Fruit fly (Drosophila melanogaster) whole organism, embryonic: Measurements from ENCODE around the gene Drsl4.
A peak's percentile ranks its signal among the peaks of the same experiment; 100 is the strongest.

Source experiments
- Abd-B ChIP-seq: fragments of 200-800 bp; sonication (Bioruptor generic); optimal IDR thresholded peaks from 2 replicates; lab custom pipeline; 2018; ENCODE audit warnings: missing biosample characterization, mild to moderate bottlenecking, missing genetic modification characterization, moderate library complexity
- Ada2b ChIP-seq: fragments of 200-800 bp; sonication (Bioruptor generic); IDR thresholded peaks from 2 replicates; pipeline ENCODE4 v1.3.6; 2022; ENCODE audit warnings: missing biosample characterization, missing genetic modification characterization
- Bgb ChIP-seq: fragments of 200-800 bp; sonication (Bioruptor generic); IDR thresholded peaks from 2 replicates; pipeline ENCODE4 v1.3.6; 2022; ENCODE audit warnings: missing biosample characterization, missing genetic modification characterization; ENCODE audit not compliant: partially characterized antibody
- CG1024 ChIP-seq: fragments of 200-800 bp; sonication (Bioruptor generic); IDR thresholded peaks from 2 replicates; pipeline ENCODE4 v1.3.6; 2022; ENCODE audit warnings: missing biosample characterization, missing genetic modification characterization
- CG10979 ChIP-seq: fragments of 200-800 bp; sonication (Bioruptor generic); optimal IDR thresholded peaks from 2 replicates; lab custom pipeline; 2018; ENCODE audit warnings: missing biosample characterization, mild to moderate bottlenecking, missing genetic modification characterization, moderate library complexity
- CG12071 ChIP-seq: fragments of 200-800 bp; sonication (Bioruptor generic); optimal IDR thresholded peaks from 3 replicates; lab custom pipeline; 2018; ENCODE audit warnings: missing biosample characterization, mild to moderate bottlenecking, missing genetic modification characterization
- CG12299 ChIP-seq: fragments of 200-800 bp; sonication (Bioruptor generic); optimal IDR thresholded peaks from 2 replicates; lab custom pipeline; 2018; ENCODE audit warnings: missing biosample characterization, mild to moderate bottlenecking, missing genetic modification characterization
- CG13123 ChIP-seq: fragments of 200-800 bp; sonication (Bioruptor generic); optimal IDR thresholded peaks from 2 replicates; lab custom pipeline; 2016; ENCODE audit warnings: missing biosample characterization, missing genetic modification characterization
- CG14441 ChIP-seq: fragments of 200-800 bp; sonication (Bioruptor generic); IDR thresholded peaks from 2 replicates; pipeline ENCODE4 v1.3.6; 2022; ENCODE audit warnings: missing biosample characterization, missing genetic modification characterization
- CG2875 ChIP-seq: fragments of 200-800 bp; sonication (Bioruptor generic); optimal IDR thresholded peaks from 2 replicates; lab custom pipeline; 2017; ENCODE audit warnings: missing biosample characterization, mild to moderate bottlenecking, missing genetic modification characterization, missing genetic modification reagents
- CG33557 ChIP-seq: fragments of 200-800 bp; sonication (Bioruptor generic); optimal IDR thresholded peaks from 2 replicates; lab custom pipeline; 2019; ENCODE audit warnings: missing biosample characterization, mild to moderate bottlenecking, missing genetic modification characterization, moderate library complexity
- CG4404 ChIP-seq: fragments of 200-800 bp; sonication (Bioruptor generic); IDR thresholded peaks from 2 replicates; pipeline ENCODE4 v1.3.6; 2022; ENCODE audit warnings: missing biosample characterization, missing genetic modification characterization
- CG6791 ChIP-seq: fragments of 200-800 bp; sonication (Bioruptor generic); IDR thresholded peaks from 3 replicates; pipeline ENCODE4 v1.3.6; 2022; ENCODE audit warnings: missing biosample characterization, missing genetic modification characterization; ENCODE audit not compliant: partially characterized antibody
- CG8089 ChIP-seq: fragments of 200-800 bp; sonication (Bioruptor generic); optimal IDR thresholded peaks from 3 replicates; lab custom pipeline; 2016; ENCODE audit warnings: missing biosample characterization, missing genetic modification characterization
- CG9797 ChIP-seq: fragments of 200-800 bp; sonication (Bioruptor generic); optimal IDR thresholded peaks from 3 replicates; lab custom pipeline; 2018; ENCODE audit warnings: missing biosample characterization, mild to moderate bottlenecking, missing genetic modification characterization
- CHES-1-like ChIP-seq: fragments of 200-800 bp; sonication (Bioruptor generic); optimal IDR thresholded peaks from 2 replicates; lab custom pipeline; 2016; ENCODE audit warnings: missing biosample characterization, missing genetic modification characterization
- CkIIα-i1 ChIP-seq: fragments of 200-800 bp; sonication (Bioruptor generic); IDR thresholded peaks from 2 replicates; pipeline ENCODE4 v1.3.6; 2022; ENCODE audit warnings: missing biosample characterization, missing genetic modification characterization
- Dbx ChIP-seq: fragments of 200-800 bp; sonication (Bioruptor generic); IDR thresholded peaks from 3 replicates; pipeline ENCODE4 v1.3.6; 2022; ENCODE audit warnings: missing biosample characterization, missing genetic modification characterization
- Dfd ChIP-seq, 2 experiments: fragments of >200 bp; optimal IDR thresholded peaks; 2 replicates each; lab custom pipeline; 2017; ENCODE audit warnings: missing biosample characterization in 2 of 2, missing genetic modification characterization in 2 of 2
- Dip2 ChIP-seq: fragments of 200-800 bp; sonication (Bioruptor generic); IDR thresholded peaks from 2 replicates; pipeline ENCODE4 v1.3.6; 2022; ENCODE audit warnings: missing biosample characterization, missing genetic modification characterization
- Doc3 ChIP-seq: fragments of 200-800 bp; sonication (Bioruptor generic); IDR thresholded peaks from 3 replicates; pipeline ENCODE4 v1.3.6; 2022; ENCODE audit warnings: missing biosample characterization, missing genetic modification characterization; ENCODE audit not compliant: partially characterized antibody
- Drgx ChIP-seq: fragments of 200-800 bp; sonication (Bioruptor generic); IDR thresholded peaks from 2 replicates; pipeline ENCODE4 v1.3.6; 2022; ENCODE audit warnings: missing biosample characterization, missing genetic modification characterization
- Fer3 ChIP-seq: fragments of 200-800 bp; sonication (Bioruptor generic); optimal IDR thresholded peaks from 2 replicates; lab custom pipeline; 2018; ENCODE audit warnings: missing biosample characterization, mild to moderate bottlenecking, missing genetic modification characterization, moderate library complexity
- Hsf ChIP-seq: fragments of 200-800 bp; sonication (Bioruptor generic); optimal IDR thresholded peaks from 3 replicates; lab custom pipeline; 2016; ENCODE audit warnings: missing biosample characterization, missing genetic modification characterization
- Nf-YC ChIP-seq: fragments of 200-800 bp; optimal IDR thresholded peaks from 3 replicates; lab custom pipeline; 2019; ENCODE audit warnings: missing biosample characterization, mild to moderate bottlenecking, missing genetic modification characterization, moderate library complexity
- Optix ChIP-seq: fragments of 200-800 bp; sonication (Bioruptor generic); IDR thresholded peaks from 3 replicates; pipeline ENCODE4 v1.3.6; 2022; ENCODE audit warnings: missing biosample characterization, missing genetic modification characterization
- Rx ChIP-seq: fragments of 200-800 bp; sonication (Bioruptor generic); IDR thresholded peaks from 2 replicates; pipeline ENCODE4 v1.3.6; 2022; ENCODE audit warnings: missing biosample characterization, missing genetic modification characterization
- Sin3A ChIP-seq: fragments of >200 bp; optimal IDR thresholded peaks from 2 replicates; lab custom pipeline; 2018
- Sry-β ChIP-seq: fragments of 200-800 bp; sonication (Bioruptor generic); optimal IDR thresholded peaks from 2 replicates; lab custom pipeline; 2018; ENCODE audit warnings: missing biosample characterization, mild to moderate bottlenecking, missing genetic modification characterization, moderate library complexity
- Stat92E ChIP-seq, 3 experiments: fragments of >200 bp in 2 of 3; fragments of 200-800 bp in 1 of 3; sonication (Bioruptor generic) in 1 of 3; optimal IDR thresholded peaks; 2 replicates each; lab custom pipeline; 2017 to 2019; ENCODE audit warnings: missing biosample characterization in 3 of 3, missing genetic modification characterization in 3 of 3, mild to moderate bottlenecking in 1 of 3, moderate library complexity in 1 of 3
- Usf ChIP-seq: fragments of 200-800 bp; sonication (Bioruptor generic); optimal IDR thresholded peaks from 2 replicates; lab custom pipeline; 2017; ENCODE audit warnings: missing genotype, missing biosample characterization, missing genetic modification characterization
- amos ChIP-seq: fragments of 200-800 bp; sonication (Bioruptor generic); IDR thresholded peaks from 2 replicates; pipeline ENCODE4 v1.3.6; 2022; ENCODE audit warnings: missing biosample characterization, missing genetic modification characterization; ENCODE audit not compliant: partially characterized antibody
- az2 ChIP-seq: fragments of 200-800 bp; sonication (Bioruptor generic); optimal IDR thresholded peaks from 3 replicates; lab custom pipeline; 2016; ENCODE audit warnings: missing biosample characterization, missing genetic modification characterization
- bab2 ChIP-seq: fragments of 200-800 bp; sonication (Bioruptor generic); optimal IDR thresholded peaks from 2 replicates; lab custom pipeline; 2016; ENCODE audit warnings: missing biosample characterization, missing genetic modification characterization
- gce ChIP-seq: fragments of 200-800 bp; sonication (Bioruptor generic); IDR thresholded peaks from 3 replicates; pipeline ENCODE4 v1.3.6; 2022; ENCODE audit warnings: missing biosample characterization, missing genetic modification characterization
- gsb-n ChIP-seq: fragments of 200-800 bp; sonication (Bioruptor generic); optimal IDR thresholded peaks from 3 replicates; lab custom pipeline; 2018; ENCODE audit warnings: missing biosample characterization, mild to moderate bottlenecking, missing genetic modification characterization
- hb ChIP-seq: fragments of 200-800 bp; sonication (Bioruptor generic); IDR thresholded peaks from 3 replicates; pipeline ENCODE4 v1.3.6; 2022; ENCODE audit warnings: missing biosample characterization, missing genetic modification characterization; ENCODE audit not compliant: partially characterized antibody
- lab ChIP-seq: fragments of 200-800 bp; sonication (Bioruptor generic); optimal IDR thresholded peaks from 3 replicates; lab custom pipeline; 2017; ENCODE audit warnings: missing biosample characterization, missing genetic modification characterization, mild to moderate bottlenecking, moderate library complexity, missing genetic modification reagents
- mirr ChIP-seq: fragments of 200-800 bp; sonication (Bioruptor generic); optimal IDR thresholded peaks from 3 replicates; lab custom pipeline; 2018; ENCODE audit warnings: missing biosample characterization, mild to moderate bottlenecking, missing genetic modification characterization
- onecut ChIP-seq: fragments of 200-800 bp; sonication (Bioruptor generic); IDR thresholded peaks from 2 replicates; pipeline ENCODE4 v1.3.6; 2022; ENCODE audit warnings: missing biosample characterization, missing genetic modification characterization
- run ChIP-seq: fragments of 200-800 bp; sonication (Bioruptor generic); optimal IDR thresholded peaks from 3 replicates; lab custom pipeline; 2018; ENCODE audit warnings: missing biosample characterization, mild to moderate bottlenecking, missing genetic modification characterization
- sd ChIP-seq: fragments of 200-800 bp; sonication (Bioruptor generic); optimal IDR thresholded peaks from 3 replicates; lab custom pipeline; 2018; ENCODE audit warnings: missing biosample characterization, mild to moderate bottlenecking, missing genetic modification characterization, moderate library complexity
- sens ChIP-seq: fragments of 200-800 bp; sonication (Bioruptor generic); peaks from one replicate; lab custom pipeline; 2016; ENCODE audit warnings: missing biosample characterization, missing genetic modification characterization
- sima ChIP-seq: fragments of 200-800 bp; sonication (Bioruptor generic); optimal IDR thresholded peaks from 2 replicates; lab custom pipeline; 2016; ENCODE audit warnings: missing biosample characterization, missing genetic modification characterization
- tll ChIP-seq, 2 experiments: fragments of 200-800 bp in 1 of 2; fragments of >200 bp in 1 of 2; sonication (Bioruptor generic) in 1 of 2; optimal IDR thresholded peaks; 2 replicates each; lab custom pipeline; 2017 to 2019; ENCODE audit warnings: missing biosample characterization in 2 of 2, missing genetic modification characterization in 2 of 2, mild to moderate bottlenecking in 1 of 2, moderate library complexity in 1 of 2
- tna ChIP-seq: fragments of 200-800 bp; sonication (Bioruptor generic); IDR thresholded peaks from 2 replicates; pipeline ENCODE4 v1.3.6; 2022; ENCODE audit warnings: missing biosample characterization, missing genetic modification characterization; ENCODE audit not compliant: partially characterized antibody
- trem ChIP-seq: fragments of 200-800 bp; optimal IDR thresholded peaks from 3 replicates; lab custom pipeline; 2019; ENCODE audit warnings: missing biosample characterization, mild to moderate bottlenecking, missing genetic modification characterization, moderate library complexity
- trh ChIP-seq: fragments of 200-800 bp; sonication (Bioruptor generic); optimal IDR thresholded peaks from 2 replicates; lab custom pipeline; 2016; ENCODE audit warnings: missing biosample characterization, missing genetic modification characterization
- vfl ChIP-seq: fragments of 200-800 bp; sonication (Bioruptor generic); optimal IDR thresholded peaks from 2 replicates; lab custom pipeline; 2016; ENCODE audit warnings: missing biosample characterization, missing genetic modification characterization

The Drsl4 gene

DNA sequence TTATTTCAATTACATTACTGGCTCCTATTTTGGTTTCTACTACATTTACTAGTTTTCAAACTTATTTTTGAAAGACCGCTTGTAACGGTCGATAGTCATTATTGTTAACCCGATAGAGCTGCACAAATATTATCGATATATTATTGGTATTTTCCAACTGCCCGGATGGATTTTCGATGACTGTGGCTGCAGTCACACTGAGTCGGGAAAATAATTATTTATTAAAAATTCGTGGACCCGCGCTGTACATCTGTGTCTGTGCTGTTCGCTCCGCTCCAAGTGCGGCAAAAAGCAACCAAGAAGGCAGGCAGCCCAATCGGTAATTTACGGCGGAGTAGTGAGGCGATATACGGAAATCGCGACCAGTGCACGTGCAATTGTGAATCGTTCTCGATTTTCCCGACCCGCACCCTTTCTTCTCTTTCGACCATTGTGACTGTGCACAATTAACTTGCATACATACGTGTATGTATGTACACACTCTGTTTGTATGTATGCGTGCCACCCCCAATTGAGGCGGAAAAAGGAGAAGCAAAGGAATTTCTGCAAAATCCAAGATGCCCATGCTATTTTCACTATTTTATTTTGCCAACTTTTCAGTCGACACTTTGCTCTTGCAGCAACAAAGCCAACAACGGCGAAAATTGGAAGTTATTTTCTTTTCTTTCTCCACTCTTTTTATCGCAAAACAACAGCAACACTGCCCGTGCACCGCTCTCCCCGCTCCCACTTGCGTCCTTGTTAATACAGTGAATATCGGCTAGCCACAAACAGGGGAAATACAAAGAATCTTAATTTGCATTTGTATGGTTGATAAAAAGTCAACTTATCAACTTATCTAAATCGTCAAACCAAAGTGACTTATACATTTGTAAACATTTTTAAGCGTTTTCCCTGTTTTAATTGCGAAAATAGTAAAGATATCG, 11.6 kb upstream of the Drsl4 start, which contains the start of gene ZnT63C (continued):
- TF ChIP-seq run (tag; lab: Kevin White, UChicago): peak; percentile 1
- TF ChIP-seq az2 (GFP tag; lab: Kevin White, UChicago): no peak
- TF ChIP-seq Dbx (GFP tag; lab: Robert Waterston, UW): peak; percentile 38; the same call in 1 of the 3 replicates
- no peak for TF ChIP-seq Dip2
- TF ChIP-seq CG9797 (GFP tag; lab: Kevin White, UChicago): peak; percentile 82
- no peak for TF ChIP-seq lab (GFP tag; lab: Kevin White, UChicago)
- peak; percentile 7 for TF ChIP-seq CG12299 (tag; lab: Kevin White, UChicago)
- TF ChIP-seq Fer3 (tag; lab: Kevin White, UChicago): no peak
- TF ChIP-seq Nf-YC (tag; lab: Kevin White, UChicago): no peak
- TF ChIP-seq CHES-1-like: no peak
- peak; percentile 23; the same call in 1 of the 2 replicates for TF ChIP-seq Drgx (GFP tag; lab: Robert Waterston, UW)
- TF ChIP-seq trem (tag; lab: Kevin White, UChicago): peak; percentile 49
- no peak for TF ChIP-seq Hsf (GFP tag; lab: Kevin White, UChicago)
- no peak for TF ChIP-seq trh (GFP tag; lab: Kevin White, UChicago)
- TF ChIP-seq tll (GFP tag; optimal IDR thresholded peaks at IDR 0.05; lab: Kevin White, UChicago): no peak
- no peak for TF ChIP-seq CG1024 (GFP tag; lab: Robert Waterston, UW)
- peak; percentile 78 for TF ChIP-seq amos (GFP tag; lab: Robert Waterston, UW)
- TF ChIP-seq Doc3 (GFP tag; lab: Robert Waterston, UW): peak; percentile 73
- TF ChIP-seq gsb-n (tag; lab: Kevin White, UChicago): no peak
- no peak for TF ChIP-seq Ada2b (GFP tag; lab: Robert Waterston, UW)
- TF ChIP-seq Sry-β: no peak
- no peak for TF ChIP-seq CG13123 (GFP tag; lab: Kevin White, UChicago)
- peak; percentile 4 for TF ChIP-seq CG12071
- no peak for TF ChIP-seq bab2
- TF ChIP-seq sima: no peak
- no peak for TF ChIP-seq CG2875 (GFP tag; lab: Kevin White, UChicago)
- no peak for TF ChIP-seq Usf
- peak in 1 of 3 experiments; percentile 51 for TF ChIP-seq Stat92E (GFP tag; optimal IDR thresholded peaks at IDR 0.05; lab: Kevin White, UChicago)
- no peak for TF ChIP-seq CG4404 (GFP tag; lab: Robert Waterston, UW)
- no peak for TF ChIP-seq CG14441
- TF ChIP-seq sens (GFP tag; lab: Kevin White, UChicago): peak; percentile 69
- TF ChIP-seq CG6791 (GFP tag; lab: Robert Waterston, UW): peak; percentile 91
- TF ChIP-seq sd (tag; lab: Kevin White, UChicago): peak; percentile 58
- TF ChIP-seq Dfd (GFP tag; optimal IDR thresholded peaks at IDR 0.05; lab: Kevin White, UChicago): no peak
- TF ChIP-seq hb: peak; percentile 79
- peak; percentile 6 for TF ChIP-seq CG33557 (GFP tag; lab: Kevin White, UChicago)
- no peak for TF ChIP-seq vfl (GFP tag; lab: Kevin White, UChicago)
- peak; percentile 27 for TF ChIP-seq mirr (GFP tag; lab: Kevin White, UChicago)
- TF ChIP-seq CG10979 (tag; lab: Kevin White, UChicago): no peak
- TF ChIP-seq Abd-B: no peak
- TF ChIP-seq onecut (GFP tag; lab: Robert Waterston, UW): no peak
- no peak for TF ChIP-seq Rx
- peak; percentile 93 for TF ChIP-seq tna (GFP tag; lab: Robert Waterston, UW)
- TF ChIP-seq CkIIα-i1 (GFP tag; lab: Robert Waterston, UW): no peak
- TF ChIP-seq Optix (GFP tag; lab: Robert Waterston, UW): no peak
- no peak for TF ChIP-seq Sin3A (lab: Kevin White, UChicago)
- peak; percentile 87 for TF ChIP-seq Bgb (GFP tag; lab: Robert Waterston, UW)
- TF ChIP-seq gce (GFP tag; lab: Robert Waterston, UW): no peak
- TF ChIP-seq CG8089 (GFP tag; lab: Kevin White, UChicago): no peak
